Fruit fly (Drosophila melanogaster) whole organism, embryonic: ENCODE data around the gene Mo25.
A peak's percentile ranks its signal among the peaks of the same experiment; 100 is the strongest.

ENCODE experiments used
- Antp ChIP-seq: fragments of 200-800 bp; sonication (Bioruptor generic); optimal IDR thresholded peaks from 3 replicates; lab custom pipeline; 2016; ENCODE audit warnings: missing biosample characterization, missing genetic modification characterization
- Atf3 ChIP-seq: fragments of 200-800 bp; sonication (Bioruptor generic); optimal IDR thresholded peaks from 3 replicates; lab custom pipeline; 2016; ENCODE audit warnings: missing biosample characterization, missing genetic modification characterization
- Awh ChIP-seq: fragments of 200-800 bp; sonication (Bioruptor generic); IDR thresholded peaks from 2 replicates; pipeline ENCODE4, ENCODE4 v1.3.6; 2022; ENCODE audit warnings: missing biosample characterization, missing genetic modification characterization
- BEAF-32 ChIP-seq: fragments of 200-800 bp; sonication (Bioruptor generic); optimal IDR thresholded peaks from 3 replicates; lab custom pipeline; 2017; ENCODE audit warnings: missing biosample characterization, missing genetic modification characterization, mild to moderate bottlenecking, moderate library complexity, missing genetic modification reagents
- Bgb ChIP-seq: fragments of 200-800 bp; sonication (Bioruptor generic); IDR thresholded peaks from 2 replicates; pipeline ENCODE4 v1.3.6; 2022; ENCODE audit warnings: missing biosample characterization, missing genetic modification characterization; ENCODE audit not compliant: partially characterized antibody
- CG10147 ChIP-seq: fragments of 200-800 bp; sonication (Bioruptor generic); optimal IDR thresholded peaks from 2 replicates; lab custom pipeline; 2019; ENCODE audit warnings: missing biosample characterization, mild to moderate bottlenecking, missing genetic modification characterization, moderate library complexity
- CG11456 ChIP-seq: fragments of 200-800 bp; sonication (Bioruptor generic); IDR thresholded peaks from 3 replicates; pipeline ENCODE4 v1.3.6; 2022; ENCODE audit warnings: missing biosample characterization, missing genetic modification characterization
- CG12071 ChIP-seq: fragments of 200-800 bp; sonication (Bioruptor generic); optimal IDR thresholded peaks from 3 replicates; lab custom pipeline; 2018; ENCODE audit warnings: missing biosample characterization, mild to moderate bottlenecking, missing genetic modification characterization
- CG12744 ChIP-seq: fragments of 200-800 bp; sonication (Bioruptor generic); optimal IDR thresholded peaks from 2 replicates; lab custom pipeline; 2016; ENCODE audit warnings: missing biosample characterization, missing genetic modification characterization
- CG1832 ChIP-seq: fragments of 200-800 bp; sonication (Bioruptor generic); optimal IDR thresholded peaks from 2 replicates; lab custom pipeline; 2017; ENCODE audit warnings: missing biosample characterization, mild to moderate bottlenecking, missing genetic modification characterization, inconsistent platforms
- CG18599 ChIP-seq: fragments of 200-800 bp; sonication (Bioruptor generic); optimal IDR thresholded peaks from 3 replicates; lab custom pipeline; 2017; ENCODE audit warnings: missing biosample characterization, missing genetic modification characterization, mild to moderate bottlenecking, moderate library complexity, missing genetic modification reagents
- CG2678 ChIP-seq: fragments of 200-800 bp; sonication (Bioruptor generic); optimal IDR thresholded peaks from 3 replicates; lab custom pipeline; 2019; ENCODE audit warnings: missing biosample characterization, mild to moderate bottlenecking, missing genetic modification characterization, moderate library complexity
- CG2875 ChIP-seq: fragments of 200-800 bp; sonication (Bioruptor generic); optimal IDR thresholded peaks from 2 replicates; lab custom pipeline; 2017; ENCODE audit warnings: missing biosample characterization, mild to moderate bottlenecking, missing genetic modification characterization, missing genetic modification reagents
- CG32532 ChIP-seq: fragments of 200-800 bp; sonication (Bioruptor generic); IDR thresholded peaks from 2 replicates; pipeline ENCODE4 v1.3.6; 2022; ENCODE audit warnings: missing biosample characterization, missing genetic modification characterization
- CG32772 ChIP-seq: fragments of 200-800 bp; sonication (Bioruptor generic); IDR thresholded peaks from 2 replicates; pipeline ENCODE4 v1.3.6; 2022; ENCODE audit warnings: missing biosample characterization, missing genetic modification characterization
- CG3847 ChIP-seq: fragments of 200-800 bp; sonication (Bioruptor generic); IDR thresholded peaks from 2 replicates; pipeline ENCODE4 v1.3.6; 2022; ENCODE audit warnings: missing biosample characterization, missing genetic modification characterization
- CG6765 ChIP-seq: fragments of 200-800 bp; sonication (Bioruptor generic); optimal IDR thresholded peaks from 3 replicates; lab custom pipeline; 2017; ENCODE audit warnings: missing biosample characterization, mild to moderate bottlenecking, missing genetic modification characterization
- CG7271 ChIP-seq: fragments of 200-800 bp; sonication (Bioruptor generic); optimal IDR thresholded peaks from 2 replicates; lab custom pipeline; 2018; ENCODE audit warnings: missing biosample characterization, mild to moderate bottlenecking, missing genetic modification characterization, moderate library complexity
- CG9215 ChIP-seq: fragments of 200-800 bp; sonication (Bioruptor generic); IDR thresholded peaks from 2 replicates; pipeline ENCODE4 v1.3.6; 2022; ENCODE audit warnings: missing biosample characterization, missing genetic modification characterization
- D19A ChIP-seq: fragments of 200-800 bp; optimal IDR thresholded peaks from 3 replicates; lab custom pipeline; 2019; ENCODE audit warnings: missing biosample characterization, mild to moderate bottlenecking, missing genetic modification characterization, moderate library complexity
- Hr39 ChIP-seq: fragments of >200 bp; optimal IDR thresholded peaks from 2 replicates; lab custom pipeline; 2017
- Jarid2 ChIP-seq: fragments of 200-800 bp; sonication (Bioruptor generic); optimal IDR thresholded peaks from 3 replicates; lab custom pipeline; 2017; ENCODE audit warnings: mild to moderate bottlenecking, missing biosample characterization, missing genetic modification reagents, missing genetic modification characterization
- MESR4 ChIP-seq: fragments of 200-800 bp; sonication (Bioruptor generic); optimal IDR thresholded peaks from 2 replicates; lab custom pipeline; 2018; ENCODE audit warnings: missing biosample characterization, mild to moderate bottlenecking, missing genetic modification characterization, moderate library complexity
- Optix ChIP-seq: fragments of 200-800 bp; sonication (Bioruptor generic); IDR thresholded peaks from 3 replicates; pipeline ENCODE4 v1.3.6; 2022; ENCODE audit warnings: missing biosample characterization, missing genetic modification characterization
- Pdp1 ChIP-seq, 2 experiments: fragments of 200-800 bp; sonication (Bioruptor generic); optimal IDR thresholded peaks; 3 replicates each; lab custom pipeline; 2016; ENCODE audit warnings: missing biosample characterization in 2 of 2, missing genetic modification characterization in 2 of 2, mild to moderate bottlenecking in 1 of 2, moderate library complexity in 1 of 2
- Tbp ChIP-seq: fragments of >200 bp; optimal IDR thresholded peaks from 2 replicates; lab custom pipeline; 2018; ENCODE audit warnings: missing biosample characterization, missing genetic modification characterization
- aop ChIP-seq: fragments of 200-800 bp; sonication (Bioruptor generic); IDR thresholded peaks from 2 replicates; pipeline ENCODE4 v1.3.6; 2022; ENCODE audit warnings: missing biosample characterization, missing genetic modification characterization
- bsh ChIP-seq, 2 experiments: fragments of 200-800 bp; sonication (Bioruptor generic); optimal IDR thresholded peaks; 2 replicates each; lab custom pipeline; 2017 to 2018; ENCODE audit warnings: mild to moderate bottlenecking in 2 of 2, missing biosample characterization in 2 of 2, missing genetic modification characterization in 2 of 2, moderate library complexity in 1 of 2
- chif ChIP-seq, 2 experiments: fragments of 200-800 bp; sonication (Bioruptor generic); optimal IDR thresholded peaks; 3 replicates each; lab custom pipeline; 2016; ENCODE audit warnings: missing biosample characterization in 2 of 2, missing genetic modification characterization in 2 of 2
- chinmo ChIP-seq: fragments of 200-800 bp; sonication (Bioruptor generic); IDR thresholded peaks from 4 replicates; pipeline ENCODE4 v1.3.6; 2022; ENCODE audit warnings: missing biosample characterization, missing genetic modification characterization; ENCODE audit not compliant: partially characterized antibody
- dmrt99B ChIP-seq: fragments of 200-800 bp; sonication (Bioruptor generic); optimal IDR thresholded peaks from 2 replicates; lab custom pipeline; 2018; ENCODE audit warnings: missing biosample characterization, mild to moderate bottlenecking, missing genetic modification characterization, moderate library complexity
- en ChIP-seq: fragments of 200-800 bp; sonication (Bioruptor generic); optimal IDR thresholded peaks from 2 replicates; lab custom pipeline; 2016; ENCODE audit warnings: missing biosample characterization, missing genetic modification characterization
- fd3F ChIP-seq: fragments of 200-800 bp; sonication (Bioruptor generic); optimal IDR thresholded peaks from 2 replicates; lab custom pipeline; 2018; ENCODE audit warnings: missing biosample characterization, mild to moderate bottlenecking, missing genetic modification characterization, moderate library complexity
- fru ChIP-seq: fragments of >200 bp; optimal IDR thresholded peaks from 2 replicates; lab custom pipeline; 2017
- fu2 ChIP-seq: fragments of 200-800 bp; sonication (Bioruptor generic); optimal IDR thresholded peaks from 2 replicates; lab custom pipeline; 2016; ENCODE audit warnings: missing biosample characterization, missing genetic modification characterization
- insv ChIP-seq, 2 experiments: fragments of 200-800 bp; sonication (Bioruptor generic); optimal IDR thresholded peaks; 3 replicates each; lab custom pipeline; 2016 to 2018; ENCODE audit warnings: missing biosample characterization in 2 of 2, missing genetic modification characterization in 2 of 2
- jing ChIP-seq: fragments of 200-800 bp; sonication (Bioruptor generic); optimal IDR thresholded peaks from 2 replicates; lab custom pipeline; 2018; ENCODE audit warnings: missing biosample characterization, mild to moderate bottlenecking, missing genetic modification characterization
- lov ChIP-seq, 2 experiments: fragments of 200-800 bp in 1 of 2; fragments of >200 bp in 1 of 2; sonication (Bioruptor generic) in 1 of 2; IDR thresholded peaks in 1 of 2; optimal IDR thresholded peaks in 1 of 2; 2 replicates in 1 of 2; 3 replicates in 1 of 2; pipeline versions ENCODE4 v1.3.6 to Lab custom; 2017 to 2022; ENCODE audit warnings: missing biosample characterization in 1 of 2, missing genetic modification characterization in 1 of 2
- onecut ChIP-seq: fragments of 200-800 bp; sonication (Bioruptor generic); IDR thresholded peaks from 2 replicates; pipeline ENCODE4 v1.3.6; 2022; ENCODE audit warnings: missing biosample characterization, missing genetic modification characterization
- pb ChIP-seq: fragments of 200-800 bp; sonication (Bioruptor generic); optimal IDR thresholded peaks from 3 replicates; lab custom pipeline; 2016; ENCODE audit warnings: missing biosample characterization, missing genetic modification characterization
- pros ChIP-seq: fragments of 200-800 bp; sonication (Bioruptor generic); optimal IDR thresholded peaks from 3 replicates; lab custom pipeline; 2019; ENCODE audit warnings: missing biosample characterization, mild to moderate bottlenecking, missing genetic modification characterization, moderate library complexity
- row ChIP-seq: fragments of 200-800 bp; sonication (Bioruptor generic); IDR thresholded peaks from 3 replicates; pipeline ENCODE4 v1.3.6; 2022; ENCODE audit warnings: missing biosample characterization, missing genetic modification characterization
- salm ChIP-seq: fragments of 200-800 bp; sonication (Bioruptor generic); optimal IDR thresholded peaks from 2 replicates; lab custom pipeline; 2018; ENCODE audit warnings: missing biosample characterization, mild to moderate bottlenecking, missing genetic modification characterization
- schlank ChIP-seq: fragments of 200-800 bp; sonication (Bioruptor generic); optimal IDR thresholded peaks from 2 replicates; lab custom pipeline; 2018; ENCODE audit warnings: missing biosample characterization, mild to moderate bottlenecking, missing genetic modification characterization
- sd ChIP-seq: fragments of 200-800 bp; sonication (Bioruptor generic); optimal IDR thresholded peaks from 3 replicates; lab custom pipeline; 2018; ENCODE audit warnings: missing biosample characterization, mild to moderate bottlenecking, missing genetic modification characterization, moderate library complexity
- sens-2 ChIP-seq: fragments of 200-800 bp; sonication (Bioruptor generic); IDR thresholded peaks from 2 replicates; pipeline ENCODE4 v1.3.6; 2022; ENCODE audit warnings: missing biosample characterization, missing genetic modification characterization
- seq ChIP-seq: fragments of 200-800 bp; sonication (Bioruptor generic); IDR thresholded peaks from 2 replicates; pipeline ENCODE4 v1.3.6; 2022; ENCODE audit warnings: missing biosample characterization, missing genetic modification characterization
- sna ChIP-seq: fragments of 200-800 bp; sonication (Bioruptor generic); IDR thresholded peaks from 2 replicates; pipeline ENCODE4 v1.3.6; 2022; ENCODE audit warnings: missing biosample characterization, missing genetic modification characterization; ENCODE audit not compliant: partially characterized antibody
- tgo ChIP-seq: fragments of 200-800 bp; sonication (Bioruptor generic); IDR thresholded peaks from 3 replicates; pipeline ENCODE4 v1.3.6; 2022; ENCODE audit warnings: missing biosample characterization, missing genetic modification characterization

Mo25 gene

DNA sequence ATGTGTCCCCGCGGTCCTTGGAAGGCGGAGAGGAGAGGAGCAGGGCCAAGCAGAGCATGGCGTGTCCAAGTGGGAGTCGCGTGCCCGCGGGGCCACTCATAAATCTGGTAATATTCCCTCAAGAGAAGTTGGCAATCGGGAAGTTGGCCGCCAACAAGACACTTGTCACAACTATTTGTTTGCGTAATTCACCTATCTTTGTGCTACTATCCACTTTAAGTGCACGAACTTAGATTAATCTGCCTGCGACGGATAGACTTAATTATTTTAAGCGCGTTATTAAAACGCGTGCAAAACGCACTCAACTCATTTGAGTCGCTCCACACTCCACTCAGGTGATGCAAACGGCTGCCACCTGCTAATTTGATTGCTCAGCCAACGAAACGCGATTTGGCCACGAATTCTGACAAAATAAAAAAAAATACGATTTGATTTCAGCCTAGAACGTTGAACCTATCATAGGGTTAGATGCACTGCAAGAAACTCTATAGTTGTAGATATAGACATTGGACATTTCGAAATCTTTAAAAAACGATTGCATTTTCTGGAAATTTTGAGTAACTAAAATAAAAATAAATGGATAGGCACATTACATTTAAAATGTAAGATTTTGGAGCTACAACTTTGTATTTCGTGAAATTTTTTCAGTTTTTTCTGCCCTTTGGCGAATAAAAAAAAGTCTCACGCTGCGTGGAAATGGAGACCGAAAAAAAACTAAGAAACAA lies 44.1 kb downstream of the Mo25 start (continued):
- peak; percentile 75 for TF ChIP-seq row (GFP tag; lab: Robert Waterston, UW)
- TF ChIP-seq fd3F (GFP tag; lab: Kevin White, UChicago), result peak; percentile 58
- TF ChIP-seq bsh (GFP tag; optimal IDR thresholded peaks at IDR 0.05; lab: Kevin White, UChicago), result peak in 1 of 2 experiments; percentile 47
- no peak for TF ChIP-seq Hr39 (lab: Kevin White, UChicago)
- peak; percentile 71 for TF ChIP-seq CG2678 (tag; lab: Kevin White, UChicago)
- TF ChIP-seq Tbp (GFP tag; lab: Kevin White, UChicago), result no peak
- TF ChIP-seq insv (GFP tag; optimal IDR thresholded peaks at IDR 0.05; lab: Kevin White, UChicago), result no peak
- no peak for TF ChIP-seq Bgb (GFP tag; lab: Robert Waterston, UW)
- TF ChIP-seq seq, result peak; percentile 65
- TF ChIP-seq fu2 (GFP tag; lab: Kevin White, UChicago), result no peak
- no peak for TF ChIP-seq schlank (tag; lab: Kevin White, UChicago)
- TF ChIP-seq sna (GFP tag; lab: Robert Waterston, UW), result no peak
- TF ChIP-seq Jarid2 (GFP tag; lab: Kevin White, UChicago), result no peak
- no peak for TF ChIP-seq pb
- TF ChIP-seq CG32532, result peak; percentile 83
- TF ChIP-seq sens-2, result no peak
- no peak for TF ChIP-seq chinmo (GFP tag; lab: Robert Waterston, UW)
- TF ChIP-seq Pdp1 (GFP tag; optimal IDR thresholded peaks at IDR 0.05; lab: Kevin White, UChicago), result peak in 1 of 2 experiments; percentile 42
- TF ChIP-seq CG7271 (tag; lab: Kevin White, UChicago), result no peak
- no peak for TF ChIP-seq pros (GFP tag; lab: Kevin White, UChicago)
- TF ChIP-seq fru (lab: Kevin White, UChicago), result no peak
- TF ChIP-seq CG1832, result no peak
- no peak for TF ChIP-seq Atf3 (GFP tag; lab: Kevin White, UChicago)
- TF ChIP-seq Antp (GFP tag; lab: Kevin White, UChicago), result no peak
- peak; percentile 64 for TF ChIP-seq CG10147
- TF ChIP-seq CG12744 (GFP tag; lab: Kevin White, UChicago), result peak; percentile 45
- peak; percentile 12 for TF ChIP-seq D19A (tag; lab: Kevin White, UChicago)
- no peak for TF ChIP-seq Awh
- peak; percentile 52 for TF ChIP-seq CG3847 (GFP tag; lab: Robert Waterston, UW)
- TF ChIP-seq MESR4, result no peak
- TF ChIP-seq jing, result no peak
- TF ChIP-seq sd (tag; lab: Kevin White, UChicago), result peak; percentile 20
- peak; percentile 5 for TF ChIP-seq en (GFP tag; lab: Kevin White, UChicago)
- TF ChIP-seq CG12071 (GFP tag; lab: Kevin White, UChicago), result no peak
- TF ChIP-seq chif (GFP tag; optimal IDR thresholded peaks at IDR 0.05; lab: Kevin White, UChicago), result peak in 1 of 2 experiments; percentile 16
- no peak for TF ChIP-seq Optix (GFP tag; lab: Robert Waterston, UW)
- TF ChIP-seq CG6765 (GFP tag; lab: Kevin White, UChicago), result peak; percentile 50
- TF ChIP-seq salm (tag; lab: Kevin White, UChicago), result no peak
- TF ChIP-seq CG18599, result peak; percentile 64
- TF ChIP-seq CG11456 (GFP tag; lab: Robert Waterston, UW), result 0 out of 3 replicates have a peak, but pooled peaks have one; percentile 39
- no peak for TF ChIP-seq lov (optimal IDR thresholded peaks at IDR 0.05; lab: Kevin White, UChicago)
- TF ChIP-seq lov (GFP tag; IDR thresholded peaks at IDR 0.05; lab: Robert Waterston, UW), result 0 out of 3 replicates have a peak, but pooled peaks have one; percentile 38
- TF ChIP-seq CG2875, result no peak
- no peak for TF ChIP-seq aop (GFP tag; lab: Robert Waterston, UW)
- no peak for TF ChIP-seq BEAF-32 (GFP tag; lab: Kevin White, UChicago)
- TF ChIP-seq tgo (GFP tag; lab: Robert Waterston, UW), result peak; percentile 53; the same call in 2 of the 3 replicates
- TF ChIP-seq dmrt99B (tag; lab: Kevin White, UChicago), result peak; percentile 46
- TF ChIP-seq onecut, result no peak
- no peak for TF ChIP-seq CG32772 (GFP tag; lab: Robert Waterston, UW)
- no peak for TF ChIP-seq CG9215 (GFP tag; lab: Robert Waterston, UW)
